Fruit fly (Drosophila melanogaster): ENCODE data around the gene mfrn.
"Not testable (repeated sequence)": the region's sequence is repeated elsewhere in the genome, so short reads cannot be mapped to it uniquely, and the experiment has no call there.

Gene mfrn

DNA sequence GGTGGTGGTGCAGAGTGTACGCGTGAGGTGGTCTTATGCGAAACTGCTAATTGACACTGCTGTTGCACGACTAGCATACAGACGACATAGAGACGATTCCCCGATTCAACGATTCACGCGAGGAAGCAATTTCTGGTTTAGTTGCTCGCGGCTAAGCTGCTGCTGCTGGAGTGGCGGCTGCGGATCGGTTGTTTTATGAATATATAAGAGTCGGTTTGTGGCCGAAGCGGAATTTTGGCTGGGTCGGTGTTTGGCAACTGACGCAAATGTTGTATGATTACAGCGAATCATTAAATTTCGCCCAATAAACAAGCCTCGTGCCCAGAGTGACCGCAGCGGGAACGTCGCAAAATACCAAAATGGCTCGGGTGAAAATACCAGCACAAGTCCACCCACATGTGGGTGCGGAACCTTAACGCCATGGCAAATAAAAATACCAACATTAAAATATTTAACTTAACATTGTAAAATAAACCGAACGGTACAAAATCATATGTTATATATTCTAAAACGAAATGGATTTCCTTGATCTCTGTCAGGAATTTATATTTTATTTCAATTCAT, at the start of gene mfrn:
Gene mfrn, minus strand, starts transcription at position 340 of the 564 bp plus-strand sequence.
- no peak for TF ChIP-seq noc (tag; optimal IDR thresholded peaks at IDR 0.05)

DNA sequence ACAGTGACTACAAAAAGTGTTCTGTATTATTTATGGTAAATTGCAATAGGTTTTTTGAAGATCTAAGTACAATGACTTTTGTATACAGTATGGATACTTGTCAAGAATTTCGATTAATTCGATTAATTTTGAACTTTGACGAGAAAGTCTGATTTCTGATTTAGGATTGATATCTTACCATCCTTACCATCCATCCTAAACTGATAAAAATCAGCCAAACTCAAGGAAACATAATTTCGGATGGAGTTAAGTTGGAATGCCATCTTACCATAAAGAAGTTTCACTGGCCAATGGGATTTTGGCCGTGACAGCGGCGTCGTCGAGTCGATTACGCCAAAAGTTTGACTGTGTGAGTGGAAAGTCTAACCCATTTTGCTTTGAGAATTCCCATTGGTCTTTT, 42.8 kb upstream of the mfrn start, which contains the start of gene CG4815:
Gene CG4815, minus strand, starts transcription at position 101 of the 400 bp plus-strand sequence.
- TF ChIP-seq noc (tag; optimal IDR thresholded peaks at IDR 0.05): no peak

- TF ChIP-seq noc (tag; optimal IDR thresholded peaks at IDR 0.05): peak; percentile 13
These were observed 41.0 kb upstream of the mfrn start for dm6 chr3R:27988647-27989430.

dm6 chr3R:27988189-27988588, 40.4 kb upstream of the mfrn start, which contains the start of gene betaTub97EF:
betaTub97EF (minus strand) TSS chr3R:27988384.
- TF ChIP-seq noc (tag; optimal IDR thresholded peaks at IDR 0.05): no peak

- no peak for TF ChIP-seq noc (tag; optimal IDR thresholded peaks at IDR 0.05)
These were observed 40.0 kb upstream of the mfrn start for dm6 chr3R:27987772-27988171.

DNA sequence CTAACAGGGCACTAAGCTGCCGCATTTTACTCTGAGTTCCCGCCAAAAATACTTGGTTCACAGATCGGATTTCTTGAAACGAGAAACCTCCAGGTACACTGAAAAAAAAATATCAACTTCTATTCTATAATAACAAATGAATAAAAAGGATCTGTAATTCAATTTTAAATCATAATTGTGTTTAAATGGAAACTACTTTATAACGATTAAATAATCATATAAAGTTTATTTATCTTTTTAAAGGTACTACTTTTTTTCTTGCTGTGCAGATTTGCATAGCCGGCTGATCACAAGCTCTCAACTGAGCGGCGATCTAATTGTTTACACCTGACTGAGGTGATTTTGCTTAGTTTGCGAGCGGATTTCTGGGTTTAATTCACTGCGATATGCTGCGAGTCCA, 39.5 kb upstream of the mfrn start:
- TF ChIP-seq noc (tag; optimal IDR thresholded peaks at IDR 0.05): peak; percentile 84

DNA sequence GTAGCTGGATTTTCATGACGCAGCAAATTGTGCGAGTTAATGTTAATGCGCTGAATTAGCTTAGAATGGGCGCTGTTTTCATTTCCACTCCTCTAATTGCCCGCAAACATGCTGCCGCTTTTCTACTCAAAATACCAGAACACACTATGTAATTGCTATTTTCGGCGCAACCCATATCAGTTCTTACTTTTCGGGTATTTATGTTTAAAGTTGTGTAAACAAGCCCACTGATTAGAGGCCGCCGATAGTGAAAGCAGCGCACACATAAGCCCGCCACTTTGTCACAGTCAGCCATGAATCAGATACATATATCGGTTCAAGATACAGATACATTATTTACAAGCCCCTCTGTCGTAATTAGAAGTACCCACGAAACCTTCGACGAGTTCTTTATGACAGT, 39.0 kb upstream of the mfrn start:
- TF ChIP-seq noc (tag; optimal IDR thresholded peaks at IDR 0.05): no peak

DNA sequence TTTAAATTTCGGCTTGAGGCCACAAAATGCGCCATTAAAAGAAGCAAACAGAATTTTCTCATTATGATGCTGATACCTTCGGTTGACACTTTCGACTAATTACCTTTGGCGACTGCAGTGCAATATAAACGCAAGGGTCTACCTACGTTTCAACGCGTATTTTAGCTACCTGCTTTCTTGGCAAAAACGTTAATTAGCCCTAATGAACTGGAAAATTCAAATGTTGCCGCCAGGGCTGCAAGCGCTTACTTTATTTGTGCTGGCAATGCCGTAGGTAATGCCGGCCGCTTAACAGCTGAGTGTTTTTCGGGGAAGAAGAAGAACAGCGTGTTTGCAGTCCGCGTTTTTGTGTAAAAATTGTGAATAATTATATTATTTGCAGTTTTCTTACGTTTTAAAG, 15.3 kb upstream of the mfrn start, which contains the start of the genes CG31131 and CG4849:
Gene CG31131, minus strand, starts transcription at position 101 of the 400 bp plus-strand sequence.
Gene CG4849, plus strand, starts transcription at position 297 of the 400 bp plus-strand sequence.
- not testable (repeated sequence) for TF ChIP-seq noc (tag; optimal IDR thresholded peaks at IDR 0.05)

dm6 chr3R:27960473-27960872, 12.7 kb upstream of the mfrn start, which contains the start of gene CG31253:
CG31253 (minus strand) TSS chr3R:27960573.
- not testable (repeated sequence) for TF ChIP-seq noc (tag; optimal IDR thresholded peaks at IDR 0.05)

DNA sequence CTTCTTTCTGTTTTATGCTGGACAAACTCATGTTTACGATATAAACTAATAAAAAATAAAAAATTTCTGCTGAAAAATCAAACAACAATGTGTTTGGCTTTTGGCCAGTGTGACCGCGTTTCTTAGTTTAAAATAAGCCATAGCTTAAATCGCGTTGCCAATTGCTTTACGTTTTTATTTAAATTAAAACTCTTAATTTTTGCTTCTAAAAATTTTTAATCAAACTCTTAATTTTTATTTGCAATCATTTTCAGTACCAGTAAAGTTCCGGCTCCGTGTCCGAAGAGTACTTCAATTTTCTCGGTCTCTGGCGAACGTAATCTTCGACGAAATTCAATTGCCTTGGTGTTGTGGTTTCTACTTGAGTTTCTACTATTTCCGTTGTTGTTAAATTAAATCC, 11.3 kb upstream of the mfrn start, which contains the start of the genes CG42487 and CG4884:
Gene CG42487, minus strand, starts transcription at position 101 of the 400 bp plus-strand sequence.
Gene CG4884, minus strand, starts transcription at position 101 of the 400 bp plus-strand sequence.
- TF ChIP-seq noc (tag; optimal IDR thresholded peaks at IDR 0.05): not testable (repeated sequence)

DNA sequence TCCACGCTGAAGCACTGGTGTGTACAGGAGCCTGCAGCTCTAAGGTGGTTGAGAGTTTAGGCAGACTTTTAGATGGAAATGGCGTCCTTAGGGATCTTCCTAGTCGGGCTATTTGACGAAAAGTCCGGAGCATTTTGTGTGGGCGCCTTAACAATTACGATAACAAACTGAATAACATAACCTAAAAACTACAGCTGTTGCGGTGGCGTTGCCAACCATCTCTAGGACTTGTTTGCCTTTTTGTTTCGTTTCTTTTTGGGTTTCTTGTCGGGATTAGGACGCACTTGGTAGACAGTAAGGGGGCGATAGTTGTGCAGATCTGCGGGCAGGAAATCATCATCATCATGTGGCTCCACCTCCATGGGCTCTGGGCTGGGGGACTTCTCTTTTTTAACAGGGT, 10.1 kb upstream of the mfrn start:
- TF ChIP-seq noc (tag; optimal IDR thresholded peaks at IDR 0.05): no peak

dm6 chr3R:27954533-27954932, 6.7 kb upstream of the mfrn start, which contains the start of gene Nep7:
Nep7 (plus strand) TSS chr3R:27954917.
- peak; percentile 77 for TF ChIP-seq noc (tag; optimal IDR thresholded peaks at IDR 0.05)

DNA sequence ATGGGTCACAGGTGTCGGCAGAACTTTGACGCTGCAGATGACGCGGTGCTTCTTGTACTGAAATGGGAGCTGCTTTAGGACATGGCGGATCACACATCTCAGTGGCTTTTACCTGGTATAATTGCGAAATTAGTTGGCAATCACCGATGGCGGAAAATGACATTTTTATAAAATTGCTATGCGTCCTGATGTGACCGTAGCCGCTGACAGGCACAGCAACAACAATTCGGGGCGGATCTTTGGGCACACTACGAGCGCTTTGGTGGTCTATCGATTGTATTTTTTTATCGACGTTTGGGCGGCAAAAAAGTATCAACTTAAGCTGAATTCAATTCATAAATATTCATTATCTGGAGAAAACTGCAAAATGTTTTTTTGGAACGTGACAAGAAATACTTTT, 6.1 kb upstream of the mfrn start, which contains the start of gene CG4951:
Gene CG4951, minus strand, starts transcription at position 223 of the 400 bp plus-strand sequence.
- TF ChIP-seq noc (tag; optimal IDR thresholded peaks at IDR 0.05): no peak

DNA sequence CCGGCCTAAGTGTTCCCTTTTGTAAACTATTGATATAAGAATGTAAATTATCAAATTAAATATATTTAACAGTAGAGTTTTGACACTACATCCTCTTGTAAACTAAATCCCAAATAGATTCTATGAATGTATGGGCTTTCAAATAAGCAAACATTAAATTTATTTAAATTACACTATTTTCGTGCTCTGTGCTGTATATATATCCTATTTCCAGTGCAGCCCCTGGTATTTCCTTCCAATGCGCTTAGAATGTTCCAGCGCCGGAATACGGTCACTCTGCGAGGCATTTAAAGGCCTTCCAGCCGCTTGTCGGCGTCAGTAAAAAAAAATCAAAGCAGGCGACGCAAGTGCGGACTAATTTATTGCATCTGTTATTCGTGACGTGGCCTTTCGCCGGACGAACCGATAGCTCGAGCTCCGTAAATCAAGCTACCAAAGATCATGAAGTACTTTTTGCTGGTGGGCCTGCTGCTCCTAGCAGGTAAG, 643 bp upstream of the mfrn start, which contains the start of gene Gp93:
Gene Gp93, plus strand, starts transcription at position 291 of the 486 bp plus-strand sequence.
- peak; percentile 41 for TF ChIP-seq noc (tag; optimal IDR thresholded peaks at IDR 0.05)

DNA sequence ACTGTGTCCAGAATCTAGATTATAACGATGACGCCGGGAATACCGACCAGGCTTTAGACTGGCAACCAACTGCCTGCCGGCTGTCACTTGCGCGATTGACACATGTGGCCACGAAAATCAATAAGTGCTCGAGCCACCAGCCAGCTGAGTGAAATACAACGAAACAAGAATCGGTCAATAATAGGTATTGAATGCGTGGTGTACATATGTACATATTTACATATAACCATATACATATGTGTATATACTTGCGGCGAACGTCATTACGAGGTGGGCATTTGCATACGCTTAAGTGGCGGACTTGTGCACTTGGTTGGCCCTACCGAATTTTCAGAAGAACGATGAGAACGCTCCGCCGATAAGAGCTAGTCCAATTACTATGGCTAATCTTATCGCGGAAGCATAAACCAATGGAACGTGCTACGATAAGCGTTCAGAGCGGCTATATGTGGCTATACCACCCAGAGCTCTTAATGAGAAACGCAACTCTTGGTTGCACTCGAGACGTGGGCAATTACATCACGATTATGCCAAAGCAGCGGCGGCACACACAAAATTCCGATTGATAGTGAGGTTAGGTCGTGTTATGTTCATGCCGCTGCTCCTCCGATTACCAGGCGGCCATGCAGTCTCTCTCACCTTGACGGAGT, 1.1 kb downstream of the mfrn start:
- no peak for TF ChIP-seq noc (tag; optimal IDR thresholded peaks at IDR 0.05)

DNA sequence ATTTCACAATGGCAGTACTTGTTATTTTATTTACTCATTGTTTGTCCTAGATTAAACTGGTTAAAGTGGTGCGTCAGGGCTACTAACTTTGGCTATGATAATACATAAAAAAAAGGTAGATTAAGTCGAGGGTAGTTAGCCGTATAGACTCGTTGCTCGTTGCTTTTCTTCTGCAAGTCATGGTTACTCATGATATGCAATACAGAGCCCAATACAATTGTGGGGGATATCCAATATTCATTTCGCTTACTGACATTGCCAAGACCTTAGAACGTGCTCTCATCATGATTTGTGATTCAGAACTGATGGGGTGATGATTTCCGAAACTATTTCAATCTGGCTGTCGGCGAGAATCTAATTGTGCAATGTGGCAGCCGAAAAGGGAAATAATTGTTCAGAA, 2.4 kb downstream of the mfrn start:
- no peak for TF ChIP-seq noc (tag; optimal IDR thresholded peaks at IDR 0.05)
